Worm (Caenorhabditis elegans): ENCODE data around the gene C09B9.85.

The C09B9.85 gene

ce11 chrIV:4983746-4984145, 41.8 kb downstream of the C09B9.85 start, which contains the start of gene clec-176:
TSS of gene clec-176 (plus strand) at chrIV:4984046.
- TF ChIP-seq lin-39 (tag; optimal IDR thresholded peaks at IDR 0.05) (no peak), mes-2 (tag; optimal IDR thresholded peaks at IDR 0.05; ENCODE audit: poor library complexity, severe bottlenecking) (no peak), lir-3 (tag; optimal IDR thresholded peaks at IDR 0.05) (no peak), unc-62 (GFP tag; optimal IDR thresholded peaks at IDR 0.05 in 1 of 2) (no peak), unc-62 (tag; optimal IDR thresholded peaks at IDR 0.05) (no peak), nhr-76 (tag; optimal IDR thresholded peaks at IDR 0.05) (no peak), zip-11 (GFP tag; IDR thresholded peaks at IDR 0.05) (no peak), vab-7 (GFP tag; IDR thresholded peaks at IDR 0.05) (no peak), T20F7.1 (GFP tag; optimal IDR thresholded peaks at IDR 0.05) (no peak), hlh-11 (tag; optimal IDR thresholded peaks at IDR 0.05) (no peak), nhr-102 (tag; optimal IDR thresholded peaks at IDR 0.05) (no peak), ama-1 (optimal IDR thresholded peaks at IDR 0.05) (no peak), duxl-1 (tag; optimal IDR thresholded peaks at IDR 0.05; ENCODE audit: poor library complexity) (no peak)

- TF ChIP-seq aha-1 (tag) (no peak), unc-62 (GFP tag; optimal IDR thresholded peaks at IDR 0.05 in 1 of 2) (peak in 1 of 2 experiments; percentile 96), unc-62 (tag; optimal IDR thresholded peaks at IDR 0.05) (no peak)
Observed at ce11 chrIV:4982477-4982876, 43.1 kb downstream of the C09B9.85 start, which contains the start of gene E03H12.4. TSS of gene E03H12.4 (plus strand) at chrIV:4982596.

DNA sequence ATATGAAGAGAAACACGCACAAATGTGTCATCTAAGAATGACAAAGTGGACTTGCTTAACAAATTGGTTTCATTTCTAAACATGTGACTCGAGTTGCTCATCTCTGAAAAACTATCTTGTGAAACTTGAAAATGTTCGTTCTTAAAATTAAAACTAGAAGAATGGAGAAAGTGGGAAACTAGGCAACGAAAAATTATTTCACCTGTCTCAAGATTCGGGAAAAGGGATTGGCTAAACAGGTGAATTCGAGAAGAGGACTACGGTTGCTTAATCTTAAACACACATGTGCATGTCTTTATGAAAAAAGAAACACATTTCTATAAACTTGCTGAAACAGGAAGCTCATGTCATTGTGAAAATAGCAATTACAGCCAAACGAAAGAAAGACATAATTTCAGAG, 44.5 kb downstream of the C09B9.85 start, which contains the start of gene srz-24:
TSS of gene srz-24 (minus strand) at position 101 of the 400 bp plus-strand sequence.
- TF ChIP-seq Y75B8A.6 (GFP tag; IDR thresholded peaks at IDR 0.05) (no peak), dpl-1 (GFP tag; optimal IDR thresholded peaks at IDR 0.05) (no peak), F26F4.8 (GFP tag; conservative IDR thresholded peaks at IDR 0.05) (no peak), ceh-20 (GFP tag; IDR thresholded peaks at IDR 0.05) (no peak), tra-1 (GFP tag; IDR thresholded peaks at IDR 0.05) (no peak), dmd-9 (GFP tag; IDR thresholded peaks at IDR 0.05) (no peak), fkh-10 (GFP tag; optimal IDR thresholded peaks at IDR 0.05) (no peak), spr-1 (tag; optimal IDR thresholded peaks at IDR 0.05) (no peak), sdz-12 (GFP tag; optimal IDR thresholded peaks at IDR 0.05) (no peak), egl-27 (tag; optimal IDR thresholded peaks at IDR 0.05) (no peak)

DNA sequence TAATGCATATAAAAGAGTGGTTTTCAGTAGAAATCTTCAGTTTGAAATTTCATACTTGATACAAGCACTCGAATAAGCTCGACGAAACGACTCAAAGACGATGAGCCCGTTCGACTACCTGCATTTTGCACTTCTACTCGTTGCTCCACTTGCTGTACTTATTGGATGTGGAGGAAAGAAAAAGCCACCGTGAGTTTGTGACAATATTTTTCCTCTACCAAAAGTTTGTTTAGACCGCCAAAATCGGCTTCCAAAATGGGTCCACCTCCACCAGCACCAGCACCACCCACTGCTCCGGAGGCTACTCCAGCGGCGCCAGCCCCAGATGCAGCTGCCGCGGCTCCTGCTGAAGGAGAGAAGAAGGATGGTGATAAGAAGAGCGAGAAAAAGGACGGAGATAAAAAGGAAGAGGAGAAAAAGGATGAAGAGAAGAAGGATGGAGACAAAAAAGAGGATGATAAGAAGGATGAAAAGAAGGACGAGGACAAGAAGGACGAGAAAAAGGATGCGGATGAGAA, 48.3 kb downstream of the C09B9.85 start, which contains the start of gene E03H12.5:
TSS of gene E03H12.5 (plus strand) at position 51 of the 518 bp plus-strand sequence.
- TF ChIP-seq mxl-2 (GFP tag; conservative IDR thresholded peaks at IDR 0.05) (0 out of 2 replicates have a peak, but pooled peaks have one; percentile 8), set-16 (GFP tag; IDR thresholded peaks at IDR 0.05) (peak; percentile 91; the same call in 1 of the 2 replicates), snpc-1.2 (GFP tag; IDR thresholded peaks at IDR 0.05) (no peak)

ce11 chrIV:4975995-4976394, 49.6 kb downstream of the C09B9.85 start, which contains the start of gene Y9C9A.16:
TSS of gene Y9C9A.16 (minus strand) at chrIV:4976125.
- TF ChIP-seq unc-39 (tag; optimal IDR thresholded peaks at IDR 0.05) (no peak), unc-62 (GFP tag; optimal IDR thresholded peaks at IDR 0.05 in 1 of 2) (peak in 1 of 2 experiments; percentile 57), unc-62 (tag; optimal IDR thresholded peaks at IDR 0.05) (no peak), daf-16 (GFP tag; optimal IDR thresholded peaks at IDR 0.05) (no peak), daf-16 (tag; optimal IDR thresholded peaks at IDR 0.05) (peak; percentile 100), nhr-111 (GFP tag; optimal IDR thresholded peaks at IDR 0.05) (no peak)
